Worm (Caenorhabditis elegans): ENCODE measurements around the gene mdt-11.

DNA sequence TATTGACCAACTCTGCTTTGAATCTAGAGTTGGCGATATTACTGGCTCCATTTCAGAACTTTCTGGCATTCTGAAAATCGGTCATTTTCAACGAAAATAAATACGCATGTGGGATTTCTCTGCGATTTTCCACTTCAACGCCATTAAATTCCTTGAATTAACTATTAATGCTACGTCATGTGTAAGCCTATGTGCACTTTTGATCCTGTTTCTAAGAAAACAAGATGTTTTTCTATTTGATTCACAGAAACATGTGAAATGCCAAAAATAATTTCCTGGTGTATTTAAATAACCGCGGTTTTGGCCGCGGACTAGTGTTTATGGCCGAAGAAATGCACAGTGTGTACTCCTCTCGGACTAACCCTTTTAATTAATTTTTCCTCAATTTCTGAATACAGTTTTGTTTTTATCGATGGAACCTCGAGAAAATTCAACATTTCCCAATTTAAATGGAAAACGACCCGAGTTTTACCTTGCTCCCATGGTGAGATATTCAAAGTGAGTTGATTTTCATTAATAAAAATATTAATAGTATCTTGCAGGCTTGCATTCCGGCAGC lies 47.7 kb downstream of the mdt-11 start, which contains the start of the genes C45G9.11 and C45G9.2:
- TF ChIP-seq ref-1 (GFP tag; conservative IDR thresholded peaks at IDR 0.05) (no peak), flt-1 (GFP tag; IDR thresholded peaks at IDR 0.05) (peak; percentile 61), klf-2 (GFP tag; conservative IDR thresholded peaks at IDR 0.05) (no peak)
